Worm (Caenorhabditis elegans) whole organism, late embryonic: ENCODE measurements around the gene K10D2.5.

ENCODE experiments used
- C38D4.7 ChIP-seq: fragments of 200-800 bp; sonication (Bioruptor generic); optimal IDR thresholded peaks from 2 replicates; lab custom pipeline; 2018; ENCODE audit warnings: mild to moderate bottlenecking, missing genetic modification characterization, moderate library complexity, missing compliant biosample characterization
- F13H6.1 ChIP-seq: sonication (generic microtip); optimal IDR thresholded peaks from 2 replicates; lab custom pipeline; 2016; ENCODE audit warnings: missing genetic modification characterization, missing compliant biosample characterization
- ama-1 ChIP-seq: fragments of 150-350 bp; optimal IDR thresholded peaks from 2 replicates; lab custom pipeline; 2014
- hlh-15 ChIP-seq: sonication (generic microtip); optimal IDR thresholded peaks from 2 replicates; lab custom pipeline; 2016; ENCODE audit warnings: missing genetic modification characterization, missing compliant biosample characterization
- hlh-30 ChIP-seq: sonication (generic microtip); optimal IDR thresholded peaks from 2 replicates; lab custom pipeline; 2017; ENCODE audit warnings: antibody characterized with exemption, missing genetic modification characterization, missing compliant biosample characterization; ENCODE audit not compliant: insufficient read depth
- lin-11 ChIP-seq: fragments of 200-800 bp; sonication (Bioruptor generic); optimal IDR thresholded peaks from 2 replicates; lab custom pipeline; 2018; ENCODE audit warnings: mild to moderate bottlenecking, missing genetic modification characterization, missing compliant biosample characterization
- sdc-2 ChIP-seq: sonication (generic microtip); optimal IDR thresholded peaks from 2 replicates; lab custom pipeline; 2016; ENCODE audit warnings: missing genotype, missing genetic modification characterization, missing compliant biosample characterization

- TF ChIP-seq F13H6.1 (tag; lab: Kevin White, UChicago) = peak; percentile 6
- TF ChIP-seq lin-11 (tag; lab: Kevin White, UChicago) = no peak
- TF ChIP-seq hlh-30 = no peak
- no peak for TF ChIP-seq ama-1 (lab: Kevin White, UChicago)
- no peak for TF ChIP-seq hlh-15 (tag; lab: Kevin White, UChicago)
- TF ChIP-seq C38D4.7 = no peak
- no peak for TF ChIP-seq sdc-2 (tag; lab: Kevin White, UChicago)
These were observed 43.3 kb upstream of the K10D2.5 start for ce11 chrIII:5129261-5129660.
